Fruit fly (Drosophila melanogaster) whole organism, embryonic: Measurements from ENCODE around the gene eIF4E6.

Source experiments
- Atf3 ChIP-seq: fragments of 200-800 bp; sonication (Bioruptor generic); optimal IDR thresholded peaks from 3 replicates; lab custom pipeline; 2016; ENCODE audit warnings: missing biosample characterization, missing genetic modification characterization
- Bdp1 ChIP-seq: fragments of 200-800 bp; sonication (Bioruptor generic); optimal IDR thresholded peaks from 3 replicates; lab custom pipeline; 2016; ENCODE audit warnings: missing biosample characterization, missing genetic modification characterization
- CG10366 ChIP-seq: fragments of 200-800 bp; sonication (Bioruptor generic); IDR thresholded peaks from 2 replicates; pipeline ENCODE4 v1.3.6; 2022; ENCODE audit warnings: missing biosample characterization, missing genetic modification characterization
- CG10959 ChIP-seq: fragments of 200-800 bp; sonication (Bioruptor generic); IDR thresholded peaks from 2 replicates; pipeline ENCODE4 v1.3.6; 2022; ENCODE audit warnings: missing biosample characterization, missing genetic modification characterization
- CG11247 ChIP-seq: fragments of 200-800 bp; sonication (Bioruptor generic); IDR thresholded peaks from 2 replicates; pipeline ENCODE4 v1.3.6; 2022; ENCODE audit warnings: missing biosample characterization, missing genetic modification characterization
- CG12104 ChIP-seq: fragments of 200-800 bp; sonication (Bioruptor generic); optimal IDR thresholded peaks from 3 replicates; lab custom pipeline; 2016; ENCODE audit warnings: missing biosample characterization, missing genetic modification characterization
- CG12155 ChIP-seq: fragments of 200-800 bp; sonication (Bioruptor generic); optimal IDR thresholded peaks from 3 replicates; lab custom pipeline; 2016; ENCODE audit warnings: missing biosample characterization, missing genetic modification characterization
- CG12391 ChIP-seq: fragments of 200-800 bp; sonication (Bioruptor generic); optimal IDR thresholded peaks from 3 replicates; lab custom pipeline; 2018; ENCODE audit warnings: missing biosample characterization, mild to moderate bottlenecking, missing genetic modification characterization, moderate library complexity
- CG12744 ChIP-seq: fragments of 200-800 bp; sonication (Bioruptor generic); optimal IDR thresholded peaks from 2 replicates; lab custom pipeline; 2016; ENCODE audit warnings: missing biosample characterization, missing genetic modification characterization
- CG13624 ChIP-seq: fragments of 200-800 bp; sonication (Bioruptor generic); optimal IDR thresholded peaks from 2 replicates; lab custom pipeline; 2016; ENCODE audit warnings: missing biosample characterization, missing genetic modification characterization
- CG14050 ChIP-seq: fragments of 200-800 bp; sonication (Bioruptor generic); IDR thresholded peaks from 3 replicates; pipeline ENCODE4 v1.3.6; 2022; ENCODE audit warnings: missing biosample characterization, missing genetic modification characterization
- CG14441 ChIP-seq: fragments of 200-800 bp; sonication (Bioruptor generic); IDR thresholded peaks from 2 replicates; pipeline ENCODE4 v1.3.6; 2022; ENCODE audit warnings: missing biosample characterization, missing genetic modification characterization
- CG14965 ChIP-seq: fragments of 200-800 bp; sonication (Bioruptor generic); optimal IDR thresholded peaks from 2 replicates; lab custom pipeline; 2016; ENCODE audit warnings: missing biosample characterization, missing genetic modification characterization, borderline replicate concordance
- CG15696 ChIP-seq: fragments of 200-800 bp; sonication (Bioruptor generic); optimal IDR thresholded peaks from 2 replicates; lab custom pipeline; 2019; ENCODE audit warnings: missing biosample characterization, mild to moderate bottlenecking, missing genetic modification characterization, moderate library complexity
- CG17361 ChIP-seq: fragments of 200-800 bp; sonication (Bioruptor generic); IDR thresholded peaks from 3 replicates; pipeline ENCODE4 v1.3.6; 2022; ENCODE audit warnings: missing biosample characterization, missing genetic modification characterization
- CG2199 ChIP-seq: fragments of 200-800 bp; sonication (Bioruptor generic); IDR thresholded peaks from 3 replicates; pipeline ENCODE4 v1.3.6; 2022; ENCODE audit warnings: missing biosample characterization, missing genetic modification characterization
- CG3163 ChIP-seq: fragments of 200-800 bp; sonication (Bioruptor generic); optimal IDR thresholded peaks from 3 replicates; lab custom pipeline; 2016; ENCODE audit warnings: missing biosample characterization, missing genetic modification characterization
- CG34224 ChIP-seq: fragments of 200-800 bp; sonication (Bioruptor generic); IDR thresholded peaks from 3 replicates; pipeline ENCODE4 v1.3.6; 2022; ENCODE audit warnings: missing biosample characterization, missing genetic modification characterization; ENCODE audit not compliant: partially characterized antibody
- CG4617 ChIP-seq: fragments of 200-800 bp; sonication (Bioruptor generic); optimal IDR thresholded peaks from 3 replicates; lab custom pipeline; 2016; ENCODE audit warnings: missing biosample characterization, missing genetic modification characterization, borderline replicate concordance
- CG4820 ChIP-seq: fragments of 200-800 bp; sonication (Bioruptor generic); optimal IDR thresholded peaks from 3 replicates; lab custom pipeline; 2016; ENCODE audit warnings: missing biosample characterization, missing genetic modification characterization
- CG6689 ChIP-seq: fragments of 200-800 bp; sonication (Bioruptor generic); IDR thresholded peaks from 2 replicates; pipeline ENCODE4 v1.3.6; 2022; ENCODE audit warnings: missing biosample characterization, missing genetic modification characterization
- CG6791 ChIP-seq: fragments of 200-800 bp; sonication (Bioruptor generic); IDR thresholded peaks from 3 replicates; pipeline ENCODE4 v1.3.6; 2022; ENCODE audit warnings: missing biosample characterization, missing genetic modification characterization; ENCODE audit not compliant: partially characterized antibody
- CG9727 ChIP-seq: fragments of 200-800 bp; sonication (Bioruptor generic); optimal IDR thresholded peaks from 3 replicates; lab custom pipeline; 2017; ENCODE audit warnings: missing biosample characterization, mild to moderate bottlenecking, missing genetic modification characterization
- CG9876 ChIP-seq: fragments of 200-800 bp; sonication (Bioruptor generic); optimal IDR thresholded peaks from 2 replicates; lab custom pipeline; 2016; ENCODE audit warnings: missing biosample characterization, missing genetic modification characterization
- Doc3 ChIP-seq: fragments of 200-800 bp; sonication (Bioruptor generic); IDR thresholded peaks from 3 replicates; pipeline ENCODE4 v1.3.6; 2022; ENCODE audit warnings: missing biosample characterization, missing genetic modification characterization; ENCODE audit not compliant: partially characterized antibody
- ERR ChIP-seq: fragments of 200-800 bp; sonication (Bioruptor generic); optimal IDR thresholded peaks from 2 replicates; lab custom pipeline; 2016; ENCODE audit warnings: missing biosample characterization, missing genetic modification characterization
- Fer1 ChIP-seq: fragments of 200-800 bp; sonication (Bioruptor generic); optimal IDR thresholded peaks from 2 replicates; lab custom pipeline; 2017; ENCODE audit warnings: missing biosample characterization, mild to moderate bottlenecking, missing genetic modification characterization
- Kr ChIP-seq: fragments of 200-800 bp; sonication (Bioruptor generic); optimal IDR thresholded peaks from 2 replicates; lab custom pipeline; 2017; ENCODE audit warnings: missing biosample characterization, mild to moderate bottlenecking, missing genetic modification characterization
- MESR4 ChIP-seq: fragments of 200-800 bp; sonication (Bioruptor generic); optimal IDR thresholded peaks from 2 replicates; lab custom pipeline; 2018; ENCODE audit warnings: missing biosample characterization, mild to moderate bottlenecking, missing genetic modification characterization, moderate library complexity
- Mad ChIP-seq: fragments of 200-800 bp; sonication (Bioruptor generic); optimal IDR thresholded peaks from 2 replicates; lab custom pipeline; 2016; ENCODE audit warnings: missing biosample characterization, missing genetic modification characterization
- Mrtf ChIP-seq: fragments of 200-800 bp; sonication (Bioruptor generic); IDR thresholded peaks from 3 replicates; pipeline ENCODE4 v1.3.6; 2022; ENCODE audit warnings: missing biosample characterization, missing genetic modification characterization
- PHDP ChIP-seq: fragments of 200-800 bp; sonication (Bioruptor generic); optimal IDR thresholded peaks from 3 replicates; lab custom pipeline; 2018; ENCODE audit warnings: missing biosample characterization, mild to moderate bottlenecking, missing genetic modification characterization, moderate library complexity
- Scr ChIP-seq: fragments of 200-800 bp; sonication (Bioruptor generic); IDR thresholded peaks from 2 replicates; pipeline ENCODE4 v1.3.6; 2022; ENCODE audit warnings: missing biosample characterization, missing genetic modification characterization; ENCODE audit not compliant: partially characterized antibody
- TFAM ChIP-seq: fragments of 200-800 bp; sonication (Bioruptor generic); optimal IDR thresholded peaks from 2 replicates; lab custom pipeline; 2017; ENCODE audit warnings: missing biosample characterization, missing genetic modification characterization, inconsistent platforms
- ap ChIP-seq: fragments of 200-800 bp; sonication (Bioruptor generic); IDR thresholded peaks from 2 replicates; pipeline ENCODE4 v1.3.6; 2022; ENCODE audit warnings: missing biosample characterization, missing genetic modification characterization
- fd3F ChIP-seq: fragments of 200-800 bp; sonication (Bioruptor generic); optimal IDR thresholded peaks from 2 replicates; lab custom pipeline; 2018; ENCODE audit warnings: missing biosample characterization, mild to moderate bottlenecking, missing genetic modification characterization, moderate library complexity
- fd96Cb ChIP-seq: fragments of 200-800 bp; sonication (Bioruptor generic); optimal IDR thresholded peaks from 2 replicates; lab custom pipeline; 2018; ENCODE audit warnings: missing biosample characterization, mild to moderate bottlenecking, missing genetic modification characterization, moderate library complexity
- hbn ChIP-seq: fragments of 200-800 bp; sonication (Bioruptor generic); IDR thresholded peaks from 2 replicates; pipeline ENCODE4 v1.3.6; 2022; ENCODE audit warnings: missing biosample characterization, missing genetic modification characterization; ENCODE audit not compliant: partially characterized antibody
- inv ChIP-seq: fragments of 200-800 bp; sonication (Bioruptor generic); IDR thresholded peaks from 2 replicates; pipeline ENCODE4 v1.3.6; 2022; ENCODE audit warnings: missing biosample characterization, missing genetic modification characterization; ENCODE audit not compliant: partially characterized antibody
- jumu ChIP-seq: fragments of 200-800 bp; sonication (Bioruptor generic); optimal IDR thresholded peaks from 3 replicates; lab custom pipeline; 2016; ENCODE audit warnings: missing biosample characterization, missing genetic modification characterization
- lbe ChIP-seq: fragments of 200-800 bp; sonication (Bioruptor generic); optimal IDR thresholded peaks from 2 replicates; lab custom pipeline; 2016; ENCODE audit warnings: missing biosample characterization, mild to moderate bottlenecking, missing genetic modification characterization
- lilli ChIP-seq: fragments of 200-800 bp; sonication (Bioruptor generic); optimal IDR thresholded peaks from 3 replicates; lab custom pipeline; 2016; ENCODE audit warnings: missing biosample characterization, missing genetic modification characterization
- nerfin-2 ChIP-seq: fragments of 200-800 bp; sonication (Bioruptor generic); IDR thresholded peaks from 2 replicates; pipeline ENCODE4 v1.3.6; 2022; ENCODE audit warnings: missing biosample characterization, missing genetic modification characterization; ENCODE audit not compliant: partially characterized antibody
- pho ChIP-seq: fragments of 200-800 bp; sonication (Bioruptor generic); optimal IDR thresholded peaks from 2 replicates; lab custom pipeline; 2016; ENCODE audit warnings: missing biosample characterization, missing genetic modification characterization
- shn ChIP-seq: fragments of 200-800 bp; sonication (Bioruptor generic); optimal IDR thresholded peaks from 3 replicates; lab custom pipeline; 2016; ENCODE audit warnings: missing biosample characterization, missing genetic modification characterization
- slp2 ChIP-seq: fragments of 200-800 bp; sonication (Bioruptor generic); optimal IDR thresholded peaks from 2 replicates; lab custom pipeline; 2016; ENCODE audit warnings: missing biosample characterization, missing genetic modification characterization
- sob ChIP-seq: fragments of 200-800 bp; sonication (Bioruptor generic); IDR thresholded peaks from 2 replicates; pipeline ENCODE4 v1.3.6; 2022; ENCODE audit warnings: missing biosample characterization, missing genetic modification characterization
- sug ChIP-seq: fragments of 200-800 bp; optimal IDR thresholded peaks from 2 replicates; lab custom pipeline; 2019; ENCODE audit warnings: missing biosample characterization, mild to moderate bottlenecking, missing genetic modification characterization, moderate library complexity
- toy ChIP-seq: fragments of 200-800 bp; sonication (Bioruptor generic); IDR thresholded peaks from 2 replicates; pipeline ENCODE4 v1.3.6; 2022; ENCODE audit warnings: missing biosample characterization, missing genetic modification characterization
- yki ChIP-seq: fragments of >200 bp; optimal IDR thresholded peaks from 3 replicates; lab custom pipeline; 2018

Gene eIF4E6

DNA sequence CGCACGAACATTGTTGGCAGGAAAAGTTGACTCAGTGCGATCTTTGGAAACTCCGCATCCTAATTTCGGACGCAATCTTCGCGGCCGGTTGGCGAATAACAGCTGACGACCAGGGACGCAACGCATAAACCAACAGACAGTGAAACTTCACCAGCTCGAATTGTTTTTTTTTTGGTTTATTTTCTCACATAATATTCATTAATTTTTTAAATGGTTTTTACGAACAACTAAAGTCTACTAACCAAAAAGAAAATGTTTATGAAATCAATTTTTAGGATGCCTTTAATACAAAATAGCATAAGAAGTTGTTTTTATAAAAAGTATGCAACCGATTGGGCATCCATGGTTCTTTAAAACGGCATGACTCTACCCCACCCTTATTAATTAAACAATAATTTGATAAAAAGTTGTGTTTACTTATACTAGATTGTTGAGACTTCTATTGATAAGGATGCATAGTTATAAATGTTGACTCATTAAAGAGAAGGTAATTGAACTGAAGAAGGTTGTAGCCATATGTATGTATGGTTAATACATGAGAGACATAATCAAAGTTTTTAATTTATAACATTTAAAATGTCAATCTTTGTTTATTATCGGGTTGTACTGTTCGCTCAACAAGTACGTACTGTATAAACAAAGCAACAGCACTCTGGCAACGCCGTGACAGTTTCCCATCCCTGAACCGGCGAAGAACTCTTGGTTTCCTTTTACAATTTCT, 7.1 kb upstream of the eIF4E6 start, which contains the start of the genes beta4GalNAcTB and Cpsf100 (continued):
- TF ChIP-seq slp2 (GFP tag; lab: Kevin White, UChicago) (peak; percentile 51), CG4820 (peak; percentile 67), CG6791 (GFP tag; lab: Robert Waterston, UW) (no peak), lilli (GFP tag; lab: Kevin White, UChicago) (peak; percentile 83), CG12155 (peak; percentile 48), pho (GFP tag; lab: Kevin White, UChicago) (peak; percentile 55), nerfin-2 (no peak), Atf3 (GFP tag; lab: Kevin White, UChicago) (peak; percentile 10), sug (tag; lab: Kevin White, UChicago) (peak; percentile 69), sob (GFP tag; lab: Robert Waterston, UW) (peak; percentile 48; the same call in 1 of the 2 replicates), Bdp1 (GFP tag; lab: Kevin White, UChicago) (peak; percentile 48), shn (GFP tag; lab: Kevin White, UChicago) (peak; percentile 33), Mrtf (GFP tag; lab: Robert Waterston, UW) (peak; percentile 29; the same call in 1 of the 3 replicates), fd96Cb (tag; lab: Kevin White, UChicago) (peak; percentile 51), ap (peak; percentile 46), CG12391 (tag; lab: Kevin White, UChicago) (peak; percentile 78), Mad (GFP tag; lab: Kevin White, UChicago) (peak; percentile 46), MESR4 (no peak), CG14965 (GFP tag; lab: Kevin White, UChicago) (no peak), CG3163 (GFP tag; lab: Kevin White, UChicago) (no peak), toy (GFP tag; lab: Robert Waterston, UW) (no peak), lbe (GFP tag; lab: Kevin White, UChicago) (no peak), CG9727 (GFP tag; lab: Kevin White, UChicago) (peak; percentile 89), hbn (GFP tag; lab: Robert Waterston, UW) (no peak), CG6689 (GFP tag; lab: Robert Waterston, UW) (peak; percentile 78), CG17361 (GFP tag; lab: Robert Waterston, UW) (peak; percentile 96), yki (lab: Kevin White, UChicago) (no peak), CG10366 (peak; percentile 61), jumu (peak; percentile 51), CG4617 (GFP tag; lab: Kevin White, UChicago) (peak; percentile 4), ERR (GFP tag; lab: Kevin White, UChicago) (no peak), inv (GFP tag; lab: Robert Waterston, UW) (no peak), CG13624 (GFP tag; lab: Kevin White, UChicago) (peak; percentile 41), Fer1 (peak; percentile 41), Kr (GFP tag; lab: Kevin White, UChicago) (no peak), CG12104 (GFP tag; lab: Kevin White, UChicago) (peak; percentile 79), CG15696 (tag; lab: Kevin White, UChicago) (peak; percentile 72), CG9876 (GFP tag; lab: Kevin White, UChicago) (peak; percentile 51), CG2199 (0 out of 3 replicates have a peak, but pooled peaks have one; percentile 10), CG14441 (peak; percentile 71), fd3F (peak; percentile 52), CG10959 (GFP tag; lab: Robert Waterston, UW) (peak; percentile 42; the same call in 1 of the 2 replicates), CG12744 (GFP tag; lab: Kevin White, UChicago) (peak; percentile 40), CG11247 (GFP tag; lab: Robert Waterston, UW) (peak; percentile 61), CG14050 (peak; percentile 18; the same call in 1 of the 3 replicates), TFAM (no peak), Scr (GFP tag; lab: Robert Waterston, UW) (no peak), CG34224 (GFP tag; lab: Robert Waterston, UW) (no peak), Doc3 (no peak), PHDP (tag; lab: Kevin White, UChicago) (peak; percentile 47)
